Worm (Caenorhabditis elegans) whole organism, late embryonic: Measurements from ENCODE around the gene F36H5.17.

ENCODE experiments used
- elt-2 ChIP-seq: sonication (generic microtip); optimal IDR thresholded peaks from 2 replicates; lab custom pipeline; 2016; ENCODE audit warnings: missing genetic modification reagents, missing genetic modification characterization, missing compliant biosample characterization
- elt-4 ChIP-seq: sonication (generic microtip); optimal IDR thresholded peaks from 2 replicates; lab custom pipeline; 2016; ENCODE audit warnings: missing genetic modification characterization, missing compliant biosample characterization
- madf-2 ChIP-seq: sonication (generic microtip); optimal IDR thresholded peaks from 2 replicates; lab custom pipeline; 2017; ENCODE audit warnings: missing genetic modification characterization, missing compliant biosample characterization
- nfya-1 ChIP-seq: sonication (generic microtip); optimal IDR thresholded peaks from 2 replicates; lab custom pipeline; 2017; ENCODE audit warnings: missing genetic modification characterization, mild to moderate bottlenecking, missing compliant biosample characterization, antibody characterized with exemption, moderate library complexity
- pha-4 ChIP-seq: fragments of 150-350 bp; optimal IDR thresholded peaks from 2 replicates; lab custom pipeline; 2018; ENCODE audit warnings: missing biosample characterization, missing genetic modification reagents, missing genetic modification characterization
- sox-2 ChIP-seq: fragments of 200-800 bp; sonication (Bioruptor generic); IDR thresholded peaks from 2 replicates; pipeline ENCODE4 v1.3.6; 2022; ENCODE audit warnings: missing genetic modification reagents, missing genetic modification characterization, missing compliant biosample characterization

- TF ChIP-seq sox-2 (GFP tag; lab: Robert Waterston, UW), result no peak
- TF ChIP-seq nfya-1 (tag; lab: Kevin White, UChicago), result no peak
- no peak for TF ChIP-seq pha-4
- TF ChIP-seq elt-2, result no peak
- TF ChIP-seq madf-2, result no peak
- TF ChIP-seq elt-4 (tag; lab: Kevin White, UChicago), result no peak
These were observed 25.9 kb downstream of the F36H5.17 start, which contains the start of gene ceh-81 for ce11 chrII:1730103-1730502.
